Worm (Caenorhabditis elegans) whole organism, L4/young adult: ENCODE results near the gene F45E12.6.

Source experiments
- W03F9.2 ChIP-seq: fragments of 150-350 bp; optimal IDR thresholded peaks from 2 replicates; lab custom pipeline; 2014; ENCODE audit warnings: missing biosample characterization, missing genetic modification characterization
- dao-5 ChIP-seq: sonication (generic microtip); optimal IDR thresholded peaks from 2 replicates; lab custom pipeline; 2016; ENCODE audit warnings: missing genotype, missing genetic modification characterization, moderate library complexity, missing compliant biosample characterization
- him-1 ChIP-seq: sonication (generic microtip); optimal IDR thresholded peaks from 2 replicates; lab custom pipeline; 2016; ENCODE audit warnings: missing genotype, missing genetic modification reagents, missing genetic modification characterization, missing compliant biosample characterization

DNA sequence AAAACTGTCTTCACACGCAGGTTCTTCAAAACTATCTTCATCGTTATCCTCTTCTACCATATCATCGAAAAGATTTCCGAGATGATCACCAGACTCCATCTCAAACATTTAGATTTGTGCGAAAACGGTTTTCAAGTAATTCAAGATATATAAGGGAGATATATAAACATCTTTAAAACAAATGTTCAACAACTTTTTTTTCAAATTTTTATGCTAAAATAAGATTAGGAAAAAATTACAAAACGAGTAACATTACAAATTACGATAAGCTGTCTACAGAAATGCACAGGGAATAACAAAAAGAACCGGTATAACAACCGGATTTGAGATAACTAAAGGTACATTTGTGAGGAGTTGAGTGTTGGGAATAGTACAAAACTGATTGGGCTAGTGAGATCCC is 18.1 kb downstream of the F45E12.6 start, which contains the start of gene C30G12.6:
- TF ChIP-seq dao-5 (tag; lab: Kevin White, UChicago), result no peak
- TF ChIP-seq him-1, result no peak
- no peak for TF ChIP-seq W03F9.2 (tag; lab: Kevin White, UChicago)
